Worm (Caenorhabditis elegans) whole organism, L2 larva: ENCODE results near the gene txt-1.

Source experiments
- F13H6.1 ChIP-seq: sonication (generic microtip); optimal IDR thresholded peaks from 2 replicates; lab custom pipeline; 2016; ENCODE audit warnings: missing genetic modification characterization, missing compliant biosample characterization
- aly-2 ChIP-seq: fragments of 150-350 bp; optimal IDR thresholded peaks from 2 replicates; lab custom pipeline; 2014; ENCODE audit warnings: missing biosample characterization, missing genetic modification characterization
- blmp-1 ChIP-seq: sonication (generic microtip); optimal IDR thresholded peaks from 2 replicates; lab custom pipeline; 2017; ENCODE audit warnings: missing genetic modification characterization, mild to moderate bottlenecking, missing compliant biosample characterization, antibody characterized with exemption, moderate library complexity; ENCODE audit not compliant: insufficient read depth
- ceh-82 ChIP-seq: fragments of 150-350 bp; optimal IDR thresholded peaks from 2 replicates; lab custom pipeline; 2014; ENCODE audit warnings: missing biosample characterization, missing genetic modification characterization
- crh-2 ChIP-seq: sonication (generic microtip); optimal IDR thresholded peaks from 2 replicates; lab custom pipeline; 2017; ENCODE audit warnings: missing biosample characterization, missing genetic modification characterization
- elt-3 ChIP-seq: sonication (generic microtip); optimal IDR thresholded peaks from 2 replicates; lab custom pipeline; 2017; ENCODE audit warnings: missing biosample characterization, missing genetic modification characterization
- lin-39 ChIP-seq: fragments of 150-350 bp; optimal IDR thresholded peaks from 2 replicates; lab custom pipeline; 2014; ENCODE audit warnings: missing biosample characterization, missing genetic modification reagents, missing genetic modification characterization
- nhr-12 ChIP-seq: fragments of 150-350 bp; optimal IDR thresholded peaks from 2 replicates; lab custom pipeline; 2014; ENCODE audit warnings: missing biosample characterization, missing genetic modification characterization
- nhr-6 ChIP-seq: fragments of 150-350 bp; optimal IDR thresholded peaks from 2 replicates; lab custom pipeline; 2014; ENCODE audit warnings: missing biosample characterization, missing genetic modification characterization
- nhr-77 ChIP-seq: fragments of 150-350 bp; optimal IDR thresholded peaks from 2 replicates; lab custom pipeline; 2014; ENCODE audit warnings: missing biosample characterization, missing genetic modification characterization
- skn-1 ChIP-seq: sonication (generic microtip); optimal IDR thresholded peaks from 2 replicates; lab custom pipeline; 2017; ENCODE audit warnings: missing biosample characterization, missing genetic modification characterization
- snpc-4 ChIP-seq: fragments of 150-350 bp; optimal IDR thresholded peaks from 2 replicates; lab custom pipeline; 2014; ENCODE audit warnings: missing biosample characterization, missing genetic modification characterization
- ztf-11 ChIP-seq: sonication (generic microtip); optimal IDR thresholded peaks from 2 replicates; lab custom pipeline; 2017; ENCODE audit warnings: missing biosample characterization, missing genetic modification characterization

ce11 chrII:152283-152682 is 46.3 kb downstream of the txt-1 start, which contains the start of gene T25D3.3:
- TF ChIP-seq nhr-77 (tag; lab: Kevin White, UChicago) (no peak), blmp-1 (tag; lab: Kevin White, UChicago) (no peak), aly-2 (no peak), ztf-11 (tag; lab: Kevin White, UChicago) (no peak), elt-3 (no peak), F13H6.1 (tag; lab: Kevin White, UChicago) (no peak), crh-2 (tag; lab: Kevin White, UChicago) (no peak), skn-1 (tag; lab: Kevin White, UChicago) (no peak), nhr-12 (tag; lab: Kevin White, UChicago) (no peak), nhr-6 (tag; lab: Kevin White, UChicago) (no peak), lin-39 (tag; lab: Kevin White, UChicago) (no peak), ceh-82 (no peak), snpc-4 (tag; lab: Kevin White, UChicago) (no peak)
